Worm (Caenorhabditis elegans) whole organism, early embryonic: ENCODE measurements around the gene dcap-2.
"Not testable (repeated sequence)": the region's sequence is repeated elsewhere in the genome, so short reads cannot be mapped to it uniquely, and the experiment has no call there.

Experiments used
- ama-1 ChIP-seq: fragments of 150-350 bp; optimal IDR thresholded peaks from 2 replicates; lab custom pipeline; 2014
- hmbx-1 ChIP-seq: sonication (generic microtip); optimal IDR thresholded peaks from 2 replicates; lab custom pipeline; 2016; ENCODE audit warnings: mild to moderate bottlenecking, missing genetic modification characterization, missing compliant biosample characterization
- pes-1 ChIP-seq: fragments of 200-800 bp; sonication (Bioruptor generic); IDR thresholded peaks from 2 replicates; pipeline ENCODE4 v1.3.6; 2022; ENCODE audit warnings: missing genetic modification reagents, missing genetic modification characterization, missing compliant biosample characterization

DNA sequence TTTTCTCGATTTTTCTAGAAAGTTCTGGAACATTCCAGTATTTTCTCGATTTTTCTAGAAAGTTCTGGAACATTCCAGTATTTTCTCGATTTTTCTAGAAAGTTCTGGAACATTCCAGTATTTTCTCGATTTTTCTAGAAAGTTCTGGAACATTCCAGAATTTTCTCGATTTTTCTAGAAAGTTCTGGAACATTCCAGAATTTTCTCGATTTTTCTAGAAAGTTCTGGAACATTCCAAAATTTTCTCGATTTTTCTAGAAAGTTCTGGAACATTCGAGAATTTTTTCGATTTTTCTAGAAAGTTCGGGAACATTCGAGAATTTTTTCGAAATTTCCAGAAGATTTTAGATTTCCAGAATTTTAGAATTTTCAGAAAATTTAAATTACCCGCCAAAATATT is 57.8 kb downstream of the dcap-2 start:
- peak; percentile 66; the same call in 1 of the 2 replicates for TF ChIP-seq pes-1 (GFP tag; lab: Robert Waterston, UW)
- TF ChIP-seq ama-1; hmbx-1 (tag; lab: Kevin White, UChicago): not testable (repeated sequence)
